Worm (Caenorhabditis elegans) whole organism, mixed stage, embryonic: ENCODE data around the gene clec-182.

Experiments
- cnd-1 ChIP-seq: fragments of 200-800 bp; sonication (Bioruptor generic); optimal IDR thresholded peaks from 2 replicates; lab custom pipeline; 2018; ENCODE audit warnings: mild to moderate bottlenecking, missing genetic modification characterization, missing compliant biosample characterization
- drap-1 ChIP-seq: fragments of 200-800 bp; sonication (Bioruptor generic); optimal IDR thresholded peaks from 3 replicates; lab custom pipeline; 2018; ENCODE audit warnings: mild to moderate bottlenecking, missing genetic modification characterization, missing compliant biosample characterization
- elt-3 ChIP-seq: fragments of 150-350 bp; optimal IDR thresholded peaks from 2 replicates; lab custom pipeline; 2014; ENCODE audit warnings: missing biosample characterization, missing genetic modification characterization
- lsy-2 ChIP-seq: fragments of 150-350 bp; optimal IDR thresholded peaks from 2 replicates; lab custom pipeline; 2014; ENCODE audit warnings: missing biosample characterization, missing genetic modification characterization
- nhr-12 ChIP-seq: fragments of 150-350 bp; optimal IDR thresholded peaks from 2 replicates; lab custom pipeline; 2014; ENCODE audit warnings: missing biosample characterization, missing genetic modification characterization
- nhr-237 ChIP-seq: fragments of 150-350 bp; optimal IDR thresholded peaks from 2 replicates; lab custom pipeline; 2014; ENCODE audit warnings: missing biosample characterization, missing genetic modification characterization
- nhr-76 ChIP-seq: sonication (generic microtip); optimal IDR thresholded peaks from 2 replicates; lab custom pipeline; 2017; ENCODE audit warnings: missing biosample characterization, missing genetic modification characterization
- pha-4 ChIP-seq: fragments of 150-350 bp; optimal IDR thresholded peaks from 2 replicates; lab custom pipeline; 2018; ENCODE audit warnings: missing biosample characterization, missing genetic modification reagents, missing genetic modification characterization
- tbx-8 ChIP-seq: fragments of 200-800 bp; sonication (Bioruptor generic); optimal IDR thresholded peaks from 2 replicates; lab custom pipeline; 2018; ENCODE audit warnings: mild to moderate bottlenecking, missing genetic modification characterization, moderate library complexity, missing compliant biosample characterization
- unc-62 ChIP-seq: fragments of 150-350 bp; optimal IDR thresholded peaks from 2 replicates; lab custom pipeline; 2014; ENCODE audit warnings: missing biosample characterization, missing genetic modification reagents, missing genetic modification characterization
- zip-8 ChIP-seq: fragments of 150-350 bp; optimal IDR thresholded peaks from 2 replicates; lab custom pipeline; 2014; ENCODE audit warnings: missing biosample characterization, missing genetic modification characterization

DNA sequence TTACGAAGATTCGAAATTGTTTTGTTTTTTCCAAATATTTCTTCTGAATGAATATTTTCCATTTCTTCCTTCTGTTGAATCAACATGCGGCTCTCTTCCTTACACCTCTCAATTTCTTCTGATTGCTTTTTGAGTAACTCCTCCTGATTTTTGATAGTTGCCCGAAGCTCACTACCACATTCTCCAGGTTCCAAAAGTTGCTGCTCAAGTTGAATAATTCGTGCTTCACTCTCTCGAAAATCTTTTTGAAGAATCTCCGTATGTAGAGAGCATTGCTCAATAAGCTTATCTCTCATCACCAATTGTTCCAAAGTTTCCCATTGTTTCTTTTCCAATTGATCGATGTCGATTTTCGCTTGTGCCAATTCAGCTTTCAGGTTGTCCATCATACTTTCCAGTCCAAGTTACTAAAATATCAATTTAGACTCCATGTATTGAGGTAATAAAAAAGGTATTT, 25.3 kb downstream of the clec-182 start, which contains the start of gene F20C5.6:
- no peak for TF ChIP-seq pha-4 (tag; lab: Kevin White, UChicago)
- no peak for TF ChIP-seq nhr-237
- TF ChIP-seq lsy-2 (tag; lab: Kevin White, UChicago) = no peak
- TF ChIP-seq nhr-76 (tag; lab: Kevin White, UChicago) = no peak
- TF ChIP-seq nhr-12 (tag; lab: Kevin White, UChicago) = no peak
- TF ChIP-seq zip-8 (tag; lab: Kevin White, UChicago) = no peak
- TF ChIP-seq cnd-1 (tag; lab: Kevin White, UChicago) = no peak
- TF ChIP-seq elt-3 = no peak
- no peak for TF ChIP-seq tbx-8 (GFP tag; lab: Kevin White, UChicago)
- TF ChIP-seq drap-1 (GFP tag; lab: Kevin White, UChicago) = no peak
- TF ChIP-seq unc-62 = no peak
